Worm (Caenorhabditis elegans) whole organism, L3 larva: ENCODE measurements around the gene srj-10.

Experiments
- R02D3.7 ChIP-seq: fragments of 150-350 bp; optimal IDR thresholded peaks from 2 replicates; lab custom pipeline; 2014; ENCODE audit warnings: missing biosample characterization, missing genetic modification characterization
- ZK546.5 ChIP-seq: sonication (generic microtip); optimal IDR thresholded peaks from 2 replicates; lab custom pipeline; 2017; ENCODE audit warnings: missing biosample characterization, missing genetic modification characterization
- ama-1 ChIP-seq: fragments of 150-350 bp; optimal IDR thresholded peaks from 2 replicates; lab custom pipeline; 2018
- ceh-16 ChIP-seq: sonication (generic microtip); optimal IDR thresholded peaks from 2 replicates; lab custom pipeline; 2017; ENCODE audit warnings: missing biosample characterization, missing genetic modification characterization
- ceh-28 ChIP-seq: fragments of 150-350 bp; optimal IDR thresholded peaks from 2 replicates; lab custom pipeline; 2014; ENCODE audit warnings: missing biosample characterization, missing genetic modification reagents, missing genetic modification characterization
- ceh-82 ChIP-seq: fragments of 150-350 bp; optimal IDR thresholded peaks from 2 replicates; lab custom pipeline; 2014; ENCODE audit warnings: missing biosample characterization, missing genetic modification characterization
- ceh-9 ChIP-seq: sonication (generic microtip); optimal IDR thresholded peaks from 2 replicates; lab custom pipeline; 2018; ENCODE audit warnings: missing biosample characterization, missing genetic modification characterization
- daf-12 ChIP-seq: fragments of 150-350 bp; optimal IDR thresholded peaks from 2 replicates; lab custom pipeline; 2014; ENCODE audit warnings: missing biosample characterization, missing genetic modification reagents, missing genetic modification characterization
- egl-27 ChIP-seq: sonication (generic microtip); optimal IDR thresholded peaks from 4 replicates; lab custom pipeline; 2017; ENCODE audit warnings: missing biosample characterization, missing genetic modification reagents, missing genetic modification characterization
- egl-5 ChIP-seq: fragments of 150-350 bp; optimal IDR thresholded peaks from 2 replicates; lab custom pipeline; 2017; ENCODE audit warnings: missing biosample characterization, missing genetic modification reagents, missing genetic modification characterization, inconsistent platforms
- elt-1 ChIP-seq: fragments of 150-350 bp; optimal IDR thresholded peaks from 2 replicates; lab custom pipeline; 2014; ENCODE audit warnings: missing biosample characterization, missing genetic modification characterization
- elt-3 ChIP-seq, 3 experiments: fragments of 150-350 bp in 1 of 3; sonication (generic microtip) in 2 of 3; optimal IDR thresholded peaks; 2 replicates in 2 of 3; 4 replicates in 1 of 3; lab custom pipeline; 2014 to 2017; ENCODE audit warnings: missing biosample characterization in 3 of 3, missing genetic modification characterization in 3 of 3
- fkh-10 ChIP-seq: sonication (generic microtip); optimal IDR thresholded peaks from 2 replicates; lab custom pipeline; 2017; ENCODE audit warnings: missing biosample characterization, missing genetic modification reagents, missing genetic modification characterization
- fos-1 ChIP-seq: fragments of 150-350 bp; optimal IDR thresholded peaks from 2 replicates; lab custom pipeline; 2014; ENCODE audit warnings: missing biosample characterization, missing genetic modification characterization
- hmg-11 ChIP-seq: sonication (generic microtip); optimal IDR thresholded peaks from 2 replicates; lab custom pipeline; 2016; ENCODE audit warnings: missing genetic modification characterization, missing compliant biosample characterization
- lin-15B ChIP-seq: fragments of 150-350 bp; optimal IDR thresholded peaks from 2 replicates; lab custom pipeline; 2014; ENCODE audit warnings: missing biosample characterization, missing genetic modification characterization
- mdl-1 ChIP-seq: fragments of 150-350 bp; optimal IDR thresholded peaks from 2 replicates; lab custom pipeline; 2014; ENCODE audit warnings: missing biosample characterization, missing genetic modification characterization
- mml-1 ChIP-seq: fragments of 150-350 bp; sonication (generic microtip); optimal IDR thresholded peaks from 3 replicates; lab custom pipeline; 2014; ENCODE audit warnings: missing biosample characterization, missing genetic modification characterization
- nfya-1 ChIP-seq: sonication (generic microtip); optimal IDR thresholded peaks from 2 replicates; lab custom pipeline; 2017; ENCODE audit warnings: missing genetic modification characterization, mild to moderate bottlenecking, missing compliant biosample characterization, antibody characterized with exemption, moderate library complexity; ENCODE audit not compliant: insufficient read depth
- nhr-23 ChIP-seq: fragments of 150-350 bp; optimal IDR thresholded peaks from 2 replicates; lab custom pipeline; 2014; ENCODE audit warnings: missing biosample characterization, missing genetic modification reagents, missing genetic modification characterization
- nhr-237 ChIP-seq: fragments of 150-350 bp; optimal IDR thresholded peaks from 2 replicates; lab custom pipeline; 2014; ENCODE audit warnings: missing biosample characterization, missing genetic modification characterization
- nhr-25 ChIP-seq: sonication (generic microtip); optimal IDR thresholded peaks from 2 replicates; lab custom pipeline; 2017; ENCODE audit warnings: missing biosample characterization, missing genetic modification characterization
- nhr-28 ChIP-seq: fragments of 150-350 bp; optimal IDR thresholded peaks from 2 replicates; lab custom pipeline; 2014; ENCODE audit warnings: missing biosample characterization, missing genetic modification characterization
- nhr-43 ChIP-seq: sonication (generic microtip); optimal IDR thresholded peaks from 2 replicates; lab custom pipeline; 2016; ENCODE audit warnings: mild to moderate bottlenecking, missing genetic modification characterization, missing compliant biosample characterization; ENCODE audit not compliant: poor library complexity, severe bottlenecking
- nhr-67 ChIP-seq: fragments of 150-350 bp; optimal IDR thresholded peaks from 2 replicates; lab custom pipeline; 2014; ENCODE audit warnings: missing biosample characterization, missing genetic modification characterization
- nhr-76 ChIP-seq: fragments of 150-350 bp; sonication (generic microtip); optimal IDR thresholded peaks from 5 replicates; lab custom pipeline; 2014; ENCODE audit warnings: missing biosample characterization, missing genetic modification characterization
- nhr-77 ChIP-seq: fragments of 150-350 bp; optimal IDR thresholded peaks from 2 replicates; lab custom pipeline; 2014; ENCODE audit warnings: missing biosample characterization, missing genetic modification characterization
- pqm-1 ChIP-seq: fragments of 150-350 bp; optimal IDR thresholded peaks from 2 replicates; lab custom pipeline; 2017; ENCODE audit warnings: missing biosample characterization, missing genetic modification characterization, inconsistent platforms
- sea-2 ChIP-seq: fragments of 150-350 bp; sonication (generic microtip); optimal IDR thresholded peaks from 4 replicates; lab custom pipeline; 2014; ENCODE audit warnings: missing biosample characterization, missing genetic modification reagents, missing genetic modification characterization
- skn-1 ChIP-seq: fragments of 150-350 bp; optimal IDR thresholded peaks from 2 replicates; lab custom pipeline; 2014; ENCODE audit warnings: missing biosample characterization, missing genetic modification characterization
- unc-39 ChIP-seq: sonication (generic microtip); optimal IDR thresholded peaks from 4 replicates; lab custom pipeline; 2017; ENCODE audit warnings: missing biosample characterization, missing genetic modification characterization
- unc-62 ChIP-seq: fragments of 150-350 bp; sonication (generic microtip); optimal IDR thresholded peaks from 4 replicates; lab custom pipeline; 2014; ENCODE audit warnings: missing biosample characterization, missing genetic modification reagents, missing genetic modification characterization
- zag-1 ChIP-seq: fragments of 150-350 bp; optimal IDR thresholded peaks from 2 replicates; lab custom pipeline; 2014; ENCODE audit warnings: missing biosample characterization, missing genetic modification characterization
- ztf-11 ChIP-seq: fragments of 150-350 bp; optimal IDR thresholded peaks from 2 replicates; lab custom pipeline; 2014; ENCODE audit warnings: missing biosample characterization, missing genetic modification characterization
- ztf-4 ChIP-seq: fragments of 150-350 bp; optimal IDR thresholded peaks from 2 replicates; lab custom pipeline; 2014; ENCODE audit warnings: missing biosample characterization, missing genetic modification characterization

The srj-10 gene

DNA sequence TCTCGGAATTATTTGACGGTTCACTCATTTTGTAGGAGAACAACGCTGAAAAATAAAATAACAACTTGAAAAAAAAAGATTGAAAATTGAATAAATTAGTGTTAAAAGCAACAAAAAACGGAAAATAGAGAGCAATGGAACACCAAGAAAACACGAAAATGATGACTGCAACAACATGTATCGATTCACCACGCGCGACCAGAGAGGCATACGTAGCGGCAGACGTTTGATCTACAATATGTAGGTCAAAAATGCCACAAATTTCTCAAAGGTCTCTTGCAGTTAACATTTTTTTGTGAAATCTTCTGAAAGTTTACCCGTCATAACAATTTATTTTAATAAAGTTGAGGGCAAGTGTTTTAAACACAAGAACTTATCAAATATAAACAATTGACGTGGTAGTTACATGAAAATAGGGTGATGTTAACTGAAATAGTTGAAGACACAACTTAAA, 16.7 kb downstream of the srj-10 start, which contains the start of gene F14H3.5:
TSS of gene F14H3.5 (minus strand) at position 51 of the 454 bp plus-strand sequence.
- TF ChIP-seq nhr-23 (tag; lab: Kevin White, UChicago) (no peak), nhr-28 (tag; lab: Kevin White, UChicago) (no peak), egl-27 (tag; lab: Kevin White, UChicago) (no peak), ceh-16 (tag; lab: Kevin White, UChicago) (no peak), sea-2 (GFP tag; lab: Kevin White, UChicago) (no peak), mdl-1 (no peak), nhr-77 (tag; lab: Kevin White, UChicago) (no peak), ztf-11 (no peak), nhr-43 (tag; lab: Kevin White, UChicago) (no peak), ZK546.5 (tag; lab: Kevin White, UChicago) (no peak), ceh-82 (tag; lab: Kevin White, UChicago) (no peak), fos-1 (no peak)

- TF ChIP-seq nhr-76 (tag; lab: Kevin White, UChicago) = no peak
- TF ChIP-seq elt-3 (tag; optimal IDR thresholded peaks at IDR 0.05; lab: Kevin White, UChicago) = no peak
- no peak for TF ChIP-seq elt-1 (tag; lab: Kevin White, UChicago)
- no peak for TF ChIP-seq mdl-1
- TF ChIP-seq pqm-1 (tag; lab: Kevin White, UChicago) = no peak
- TF ChIP-seq ztf-4 = no peak
- TF ChIP-seq egl-5 (tag; lab: Kevin White, UChicago) = no peak
- TF ChIP-seq ceh-28 (tag; lab: Kevin White, UChicago) = no peak
- no peak for TF ChIP-seq nhr-237
- TF ChIP-seq skn-1 (tag; lab: Kevin White, UChicago) = no peak
These were observed 18.7 kb downstream of the srj-10 start, which contains the start of gene F14H3.4 for ce11 chrV:16055031-16055430. Gene F14H3.4, minus strand, starts transcription at chrV:16055072.

DNA sequence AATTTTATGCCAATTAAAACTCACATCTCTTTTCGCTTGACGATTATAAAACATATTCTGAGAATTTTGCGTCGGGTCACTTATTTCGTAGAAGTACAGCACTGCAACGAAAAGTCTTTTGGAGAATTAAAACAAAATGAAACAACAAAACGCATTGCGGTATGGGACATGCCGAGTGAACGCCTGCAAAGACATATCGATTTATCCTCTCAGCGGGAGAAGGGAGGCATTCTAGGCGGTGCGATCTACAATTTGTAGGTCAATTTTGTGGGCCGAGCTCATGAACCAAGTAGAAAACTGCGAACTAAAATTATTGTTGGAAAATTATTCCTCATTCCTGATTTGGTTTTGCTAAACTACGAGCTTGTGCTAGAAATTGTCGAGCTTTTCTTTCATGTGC, 20.4 kb downstream of the srj-10 start, which contains the start of gene F14H3.3:
TSS of gene F14H3.3 (minus strand) at position 101 of the 400 bp plus-strand sequence.
- TF ChIP-seq ceh-9 (tag; lab: Kevin White, UChicago) (no peak), skn-1 (tag; lab: Kevin White, UChicago) (no peak), ceh-82 (tag; lab: Kevin White, UChicago) (no peak), ama-1 (no peak), unc-39 (no peak), daf-12 (tag; lab: Kevin White, UChicago) (no peak), unc-62 (GFP tag; lab: Kevin White, UChicago) (no peak), nhr-25 (tag; lab: Kevin White, UChicago) (no peak), ZK546.5 (tag; lab: Kevin White, UChicago) (no peak), lin-15B (tag; lab: Kevin White, UChicago) (no peak), ceh-28 (tag; lab: Kevin White, UChicago) (no peak)

- no peak for TF ChIP-seq egl-5 (tag; lab: Kevin White, UChicago)
- no peak for TF ChIP-seq zag-1
- TF ChIP-seq R02D3.7 (tag; lab: Kevin White, UChicago) = no peak
- no peak for TF ChIP-seq sea-2 (GFP tag; lab: Kevin White, UChicago)
- TF ChIP-seq nhr-67 (tag; lab: Kevin White, UChicago) = no peak
- no peak for TF ChIP-seq hmg-11 (tag; lab: Kevin White, UChicago)
- TF ChIP-seq nhr-25 (tag; lab: Kevin White, UChicago) = no peak
- no peak for TF ChIP-seq fkh-10 (GFP tag; lab: Kevin White, UChicago)
- TF ChIP-seq, all 47 proteins: peak for 0
These were observed 24.6 kb downstream of the srj-10 start, which contains the start of gene best-12 for ce11 chrV:16049177-16049576. Gene best-12, plus strand, starts transcription at chrV:16049477.

ce11 chrV:16047508-16047907, 26.2 kb downstream of the srj-10 start, which contains the start of gene str-198:
Gene str-198, plus strand, starts transcription at chrV:16047808.
- TF ChIP-seq nhr-28 (tag; lab: Kevin White, UChicago) = no peak
- TF ChIP-seq sea-2 (GFP tag; lab: Kevin White, UChicago) = no peak
- TF ChIP-seq unc-62 (GFP tag; lab: Kevin White, UChicago) = no peak
- no peak for TF ChIP-seq mdl-1
- TF ChIP-seq fkh-10 (GFP tag; lab: Kevin White, UChicago) = no peak
- TF ChIP-seq nhr-25 (tag; lab: Kevin White, UChicago) = no peak
- no peak for TF ChIP-seq egl-5 (tag; lab: Kevin White, UChicago)
- no peak for TF ChIP-seq ceh-82 (tag; lab: Kevin White, UChicago)
- TF ChIP-seq nhr-237 = no peak
- no peak for TF ChIP-seq egl-27 (tag; lab: Kevin White, UChicago)
- no peak for TF ChIP-seq nfya-1 (tag; lab: Kevin White, UChicago)
- TF ChIP-seq zag-1 = no peak
- no peak for TF ChIP-seq mml-1
- TF ChIP-seq ceh-16 (tag; lab: Kevin White, UChicago) = no peak
